Fruit fly (Drosophila melanogaster) whole organism, embryonic: ENCODE measurements around the gene CG31275.

Experiments used
- CG10209 ChIP-seq: fragments of 200-800 bp; sonication (Bioruptor generic); optimal IDR thresholded peaks from 3 replicates; lab custom pipeline; 2017; ENCODE audit warnings: missing biosample characterization, mild to moderate bottlenecking, missing genetic modification characterization, missing genetic modification reagents
- CG12299 ChIP-seq: fragments of 200-800 bp; sonication (Bioruptor generic); optimal IDR thresholded peaks from 2 replicates; lab custom pipeline; 2018; ENCODE audit warnings: missing biosample characterization, mild to moderate bottlenecking, missing genetic modification characterization
- CG14965 ChIP-seq: fragments of 200-800 bp; sonication (Bioruptor generic); optimal IDR thresholded peaks from 2 replicates; lab custom pipeline; 2016; ENCODE audit warnings: missing biosample characterization, missing genetic modification characterization, borderline replicate concordance
- CG3163 ChIP-seq: fragments of 200-800 bp; sonication (Bioruptor generic); optimal IDR thresholded peaks from 3 replicates; lab custom pipeline; 2016; ENCODE audit warnings: missing biosample characterization, missing genetic modification characterization
- CG4617 ChIP-seq: fragments of 200-800 bp; sonication (Bioruptor generic); optimal IDR thresholded peaks from 3 replicates; lab custom pipeline; 2016; ENCODE audit warnings: missing biosample characterization, missing genetic modification characterization, borderline replicate concordance
- Ptx1 ChIP-seq: fragments of 200-800 bp; sonication (Bioruptor generic); IDR thresholded peaks from 2 replicates; pipeline ENCODE4 v1.3.6; 2022; ENCODE audit warnings: missing biosample characterization, missing genetic modification characterization
- ase ChIP-seq: fragments of 200-800 bp; sonication (Bioruptor generic); IDR thresholded peaks from 3 replicates; pipeline ENCODE4 v1.3.6; 2022; ENCODE audit warnings: missing biosample characterization, missing genetic modification characterization
- dimm ChIP-seq: fragments of 200-800 bp; sonication (Bioruptor generic); IDR thresholded peaks from 2 replicates; pipeline ENCODE4 v1.3.6; 2022; ENCODE audit warnings: missing biosample characterization, missing genetic modification characterization
- kay ChIP-seq: fragments of 200-800 bp; sonication (Bioruptor generic); optimal IDR thresholded peaks from 2 replicates; lab custom pipeline; 2016; ENCODE audit warnings: missing biosample characterization, missing genetic modification characterization

- no peak for TF ChIP-seq CG4617
- TF ChIP-seq CG14965 (GFP tag; lab: Kevin White, UChicago): no peak
- no peak for TF ChIP-seq kay (GFP tag; lab: Kevin White, UChicago)
- no peak for TF ChIP-seq CG12299 (tag; lab: Kevin White, UChicago)
- TF ChIP-seq CG3163 (GFP tag; lab: Kevin White, UChicago): no peak
- TF ChIP-seq ase (GFP tag; lab: Robert Waterston, UW): no peak
- no peak for TF ChIP-seq dimm
- no peak for TF ChIP-seq CG10209 (GFP tag; lab: Kevin White, UChicago)
- TF ChIP-seq Ptx1 (GFP tag; lab: Robert Waterston, UW): no peak
Measured at dm6 chr3R:16765102-16765501, 14.0 kb upstream of the CG31275 start.
